Worm (Caenorhabditis elegans): ENCODE measurements around the gene F42A10.7.
A peak's percentile ranks its signal among the peaks of the same experiment; 100 is the strongest.

The F42A10.7 gene

DNA sequence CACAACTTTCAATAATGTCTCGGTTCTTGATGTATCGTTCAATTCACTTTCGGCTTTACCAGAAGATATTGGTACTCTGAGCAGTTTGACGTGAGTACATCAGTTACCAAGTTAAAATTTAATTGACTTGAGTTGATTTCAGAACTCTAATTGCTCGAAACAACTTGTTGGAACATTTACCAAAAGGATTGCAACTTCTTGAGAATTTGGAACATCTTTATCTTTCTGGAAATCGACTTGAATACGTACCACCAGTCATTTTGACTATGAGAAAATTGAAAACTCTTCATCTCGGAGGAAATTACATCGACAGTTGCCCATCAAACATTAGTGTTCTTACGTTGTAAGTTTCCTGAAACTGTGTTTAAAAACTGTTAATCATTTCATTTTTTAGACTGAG is 31.7 kb downstream of the F42A10.7 start:
- TF ChIP-seq tab-1 (GFP tag; IDR thresholded peaks at IDR 0.05) (no peak), flt-1 (GFP tag; IDR thresholded peaks at IDR 0.05) (no peak), T22C8.4 (GFP tag; IDR thresholded peaks at IDR 0.05) (no peak), klf-2 (GFP tag; conservative IDR thresholded peaks at IDR 0.05) (no peak), med-1 (GFP tag; optimal IDR thresholded peaks at IDR 0.05; ENCODE audit: insufficient read depth) (no peak), ref-1 (GFP tag; conservative IDR thresholded peaks at IDR 0.05) (no peak), cog-1 (tag; optimal IDR thresholded peaks at IDR 0.05) (no peak), ztf-29 (GFP tag; IDR thresholded peaks at IDR 0.05) (no peak), ztf-23 (GFP tag; IDR thresholded peaks at IDR 0.05) (no peak)

DNA sequence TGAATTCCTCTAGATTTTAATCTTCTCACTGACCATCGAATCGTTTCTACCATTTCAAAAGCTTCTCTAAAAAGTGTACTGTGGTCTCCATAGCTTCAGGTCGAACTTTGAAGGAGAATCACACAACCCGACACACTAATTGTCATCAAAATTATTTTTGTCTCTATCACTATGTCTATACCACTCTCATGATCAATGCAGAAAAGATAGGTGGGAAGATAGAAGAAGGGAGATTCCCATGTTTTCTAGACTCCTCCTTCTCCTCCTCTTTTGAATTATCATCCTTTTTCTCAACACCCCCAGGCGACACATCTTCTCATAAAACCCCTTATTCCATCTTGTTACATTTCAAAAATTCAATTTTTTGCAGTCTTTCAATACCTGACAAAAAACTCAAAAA is 32.6 kb downstream of the F42A10.7 start, which contains the start of gene Y42G9A.3:
Gene Y42G9A.3 (plus strand): TSS at position 363 of the 400 bp plus-strand sequence.
- no peak for TF ChIP-seq klf-2 (GFP tag; conservative IDR thresholded peaks at IDR 0.05)
- no peak for TF ChIP-seq T22C8.4 (GFP tag; IDR thresholded peaks at IDR 0.05)
- no peak for TF ChIP-seq ztf-29 (GFP tag; IDR thresholded peaks at IDR 0.05)
- TF ChIP-seq ztf-23 (GFP tag; IDR thresholded peaks at IDR 0.05): no peak
- no peak for TF ChIP-seq ref-1 (GFP tag; conservative IDR thresholded peaks at IDR 0.05)
- no peak for TF ChIP-seq med-1 (GFP tag; optimal IDR thresholded peaks at IDR 0.05; ENCODE audit: insufficient read depth)
- no peak for TF ChIP-seq flt-1 (GFP tag; IDR thresholded peaks at IDR 0.05)
- no peak for TF ChIP-seq cog-1 (tag; optimal IDR thresholded peaks at IDR 0.05)
- TF ChIP-seq tab-1 (GFP tag; IDR thresholded peaks at IDR 0.05): no peak

DNA sequence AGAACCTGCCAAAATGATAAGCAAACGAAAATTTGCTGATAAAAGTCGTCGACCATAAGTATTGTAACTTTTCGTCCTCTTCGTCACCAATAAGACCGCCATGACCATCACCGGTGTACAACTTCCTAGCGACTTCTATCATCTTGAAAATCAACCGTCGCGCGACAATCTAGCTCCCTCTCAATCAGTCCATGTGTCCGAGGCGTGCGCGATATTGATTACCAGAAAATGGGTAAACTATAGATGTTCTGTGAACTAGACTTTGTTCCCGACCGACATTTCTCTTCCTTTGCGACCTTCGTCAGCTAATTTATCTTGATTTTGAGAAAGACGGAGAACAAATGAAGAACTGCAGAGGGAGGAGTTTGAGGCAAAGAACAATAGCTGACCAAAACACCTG is 33.2 kb downstream of the F42A10.7 start:
- TF ChIP-seq cog-1 (tag; optimal IDR thresholded peaks at IDR 0.05) (no peak), flt-1 (GFP tag; IDR thresholded peaks at IDR 0.05) (no peak), ztf-29 (GFP tag; IDR thresholded peaks at IDR 0.05) (no peak), tab-1 (GFP tag; IDR thresholded peaks at IDR 0.05) (no peak), ref-1 (GFP tag; conservative IDR thresholded peaks at IDR 0.05) (no peak), klf-2 (GFP tag; conservative IDR thresholded peaks at IDR 0.05) (no peak)

DNA sequence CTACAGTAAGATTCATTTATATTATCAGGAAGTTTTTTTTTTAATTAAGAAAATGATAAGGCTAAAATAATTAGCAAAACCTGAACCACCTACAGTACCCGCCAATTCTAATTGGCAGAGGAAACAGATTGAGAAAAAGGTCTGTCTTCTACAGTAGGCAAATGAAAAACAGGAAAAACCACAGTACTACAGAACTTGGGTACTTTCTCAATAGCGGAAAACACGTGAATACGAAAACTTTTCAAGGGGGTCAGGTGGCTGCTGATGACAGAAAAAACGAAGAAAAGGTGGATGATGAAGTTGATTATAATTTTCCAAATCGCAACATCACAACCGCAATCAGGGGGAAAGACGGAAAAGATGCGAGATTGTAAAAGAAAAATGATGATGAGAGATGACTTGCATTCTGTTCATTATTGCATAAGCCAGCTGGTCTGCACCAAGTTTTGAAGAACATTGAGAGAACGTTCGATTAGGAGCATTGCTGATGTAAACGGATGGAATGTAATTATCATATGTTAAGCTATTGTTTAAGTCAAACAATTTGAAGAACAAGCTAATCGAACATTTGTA is 34.0 kb downstream of the F42A10.7 start:
- TF ChIP-seq ztf-23 (GFP tag; IDR thresholded peaks at IDR 0.05) (no peak), klf-2 (GFP tag; conservative IDR thresholded peaks at IDR 0.05) (no peak), ztf-29 (GFP tag; IDR thresholded peaks at IDR 0.05) (no peak), flt-1 (GFP tag; IDR thresholded peaks at IDR 0.05) (no peak), med-1 (GFP tag; optimal IDR thresholded peaks at IDR 0.05; ENCODE audit: insufficient read depth) (no peak), cog-1 (tag; optimal IDR thresholded peaks at IDR 0.05) (no peak), ref-1 (GFP tag; conservative IDR thresholded peaks at IDR 0.05) (no peak), tab-1 (GFP tag; IDR thresholded peaks at IDR 0.05) (no peak), T22C8.4 (GFP tag; IDR thresholded peaks at IDR 0.05) (no peak)

DNA sequence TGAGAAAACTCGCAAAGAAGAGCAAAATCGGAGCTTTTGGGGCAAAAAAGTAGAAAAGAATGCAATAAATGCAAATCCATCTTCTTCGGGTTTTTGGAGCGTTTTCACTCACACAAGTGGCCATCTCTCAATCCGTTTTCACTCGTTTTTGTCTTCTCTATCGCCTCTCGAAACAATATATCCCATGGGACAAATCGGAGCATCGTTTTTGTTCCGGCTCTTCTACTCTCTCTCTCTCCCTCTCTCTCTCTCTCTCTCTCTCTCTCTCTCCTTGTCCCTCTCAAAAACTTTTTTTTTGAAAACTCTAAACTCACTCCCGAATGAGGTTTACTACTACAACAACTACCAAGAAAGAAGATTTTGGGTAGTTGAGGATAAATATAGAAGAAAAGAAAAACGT is 37.0 kb downstream of the F42A10.7 start:
- no peak for TF ChIP-seq flt-1 (GFP tag; IDR thresholded peaks at IDR 0.05)
- TF ChIP-seq med-1 (GFP tag; optimal IDR thresholded peaks at IDR 0.05; ENCODE audit: insufficient read depth): no peak
- TF ChIP-seq ref-1 (GFP tag; conservative IDR thresholded peaks at IDR 0.05): no peak
- no peak for TF ChIP-seq klf-2 (GFP tag; conservative IDR thresholded peaks at IDR 0.05)
- TF ChIP-seq cog-1 (tag; optimal IDR thresholded peaks at IDR 0.05): no peak
- TF ChIP-seq ztf-29 (GFP tag; IDR thresholded peaks at IDR 0.05): no peak
- TF ChIP-seq tab-1 (GFP tag; IDR thresholded peaks at IDR 0.05): no peak
- TF ChIP-seq ztf-23 (GFP tag; IDR thresholded peaks at IDR 0.05): no peak
- no peak for TF ChIP-seq T22C8.4 (GFP tag; IDR thresholded peaks at IDR 0.05)

DNA sequence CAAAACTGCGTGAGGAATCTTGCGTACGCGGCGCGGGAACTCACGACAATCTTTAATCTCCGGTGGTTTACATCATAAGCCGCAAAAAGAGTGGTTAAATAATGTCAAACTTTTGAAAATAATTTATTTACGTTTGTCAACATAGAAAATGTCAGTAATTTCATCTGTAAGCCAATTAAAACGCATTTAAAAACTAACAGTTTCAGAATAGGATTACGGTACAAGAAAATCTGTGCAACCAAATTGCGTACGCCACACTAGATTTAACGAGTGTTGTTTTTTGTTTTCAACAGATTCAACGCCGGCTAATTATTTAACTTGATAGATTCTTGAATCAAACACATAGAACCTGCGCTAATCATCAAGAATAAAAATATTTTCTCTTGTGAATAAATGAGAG is 37.7 kb downstream of the F42A10.7 start:
- no peak for TF ChIP-seq med-1 (GFP tag; optimal IDR thresholded peaks at IDR 0.05; ENCODE audit: insufficient read depth)
- no peak for TF ChIP-seq tab-1 (GFP tag; IDR thresholded peaks at IDR 0.05)
- no peak for TF ChIP-seq ztf-23 (GFP tag; IDR thresholded peaks at IDR 0.05)
- TF ChIP-seq flt-1 (GFP tag; IDR thresholded peaks at IDR 0.05): no peak
- no peak for TF ChIP-seq T22C8.4 (GFP tag; IDR thresholded peaks at IDR 0.05)
- TF ChIP-seq cog-1 (tag; optimal IDR thresholded peaks at IDR 0.05): no peak
- TF ChIP-seq ref-1 (GFP tag; conservative IDR thresholded peaks at IDR 0.05): no peak
- TF ChIP-seq ztf-29 (GFP tag; IDR thresholded peaks at IDR 0.05): no peak
- TF ChIP-seq klf-2 (GFP tag; conservative IDR thresholded peaks at IDR 0.05): no peak

DNA sequence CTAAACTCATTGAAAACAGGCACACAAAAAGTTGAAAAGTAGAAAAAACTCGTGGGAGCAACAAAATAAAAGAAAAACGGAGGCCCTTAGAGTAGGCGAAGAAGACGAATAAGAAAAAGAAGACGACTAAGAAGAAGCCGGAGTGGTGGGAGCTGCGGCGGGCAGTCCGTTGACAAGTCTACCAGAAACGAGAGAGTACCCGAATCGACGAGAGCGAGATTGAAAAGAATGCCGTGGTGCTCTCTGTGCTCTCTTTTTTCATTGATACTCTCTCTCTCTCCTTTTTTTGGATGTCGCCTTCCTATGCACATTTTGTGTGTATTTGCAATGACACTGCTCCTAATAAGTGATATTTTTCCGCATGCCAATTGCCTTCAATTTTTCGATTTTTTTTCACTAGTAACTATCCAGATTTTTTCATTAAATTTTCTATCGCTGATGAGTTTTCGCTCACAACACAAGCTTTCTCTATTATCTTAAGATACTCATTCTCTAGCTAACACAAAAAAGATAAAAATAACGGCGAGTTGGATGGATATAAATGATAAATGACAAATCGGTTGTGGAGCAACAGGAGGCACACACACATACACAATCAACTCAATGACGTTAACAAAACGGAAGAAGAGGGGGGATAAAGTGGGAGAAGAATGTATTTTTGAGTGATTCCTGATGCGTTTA is 38.4 kb downstream of the F42A10.7 start:
- no peak for TF ChIP-seq T22C8.4 (GFP tag; IDR thresholded peaks at IDR 0.05)
- no peak for TF ChIP-seq ref-1 (GFP tag; conservative IDR thresholded peaks at IDR 0.05)
- no peak for TF ChIP-seq klf-2 (GFP tag; conservative IDR thresholded peaks at IDR 0.05)
- TF ChIP-seq ztf-29 (GFP tag; IDR thresholded peaks at IDR 0.05): no peak
- TF ChIP-seq flt-1 (GFP tag; IDR thresholded peaks at IDR 0.05): no peak

DNA sequence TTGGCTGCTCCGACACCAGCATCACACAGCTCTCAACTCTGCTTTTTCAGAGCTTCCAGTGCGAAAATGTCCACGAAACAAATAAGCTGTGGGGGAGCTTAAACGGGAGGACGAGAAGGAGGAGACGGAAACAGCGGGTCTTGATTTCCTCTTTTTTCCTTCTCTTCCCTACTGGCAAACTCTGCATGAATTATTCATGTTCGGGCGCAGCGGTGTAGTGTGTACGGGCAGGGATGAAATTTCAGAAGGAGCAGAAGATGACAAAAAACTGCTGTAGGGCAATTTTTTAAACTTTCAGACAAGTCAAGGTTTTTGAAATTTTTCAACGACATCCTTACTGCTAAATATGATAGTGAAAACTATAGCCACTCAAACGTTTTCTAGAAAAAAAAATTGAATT is 39.2 kb downstream of the F42A10.7 start:
- TF ChIP-seq med-1 (GFP tag; optimal IDR thresholded peaks at IDR 0.05; ENCODE audit: insufficient read depth): no peak
- no peak for TF ChIP-seq klf-2 (GFP tag; conservative IDR thresholded peaks at IDR 0.05)
- no peak for TF ChIP-seq cog-1 (tag; optimal IDR thresholded peaks at IDR 0.05)
- no peak for TF ChIP-seq tab-1 (GFP tag; IDR thresholded peaks at IDR 0.05)
- no peak for TF ChIP-seq ref-1 (GFP tag; conservative IDR thresholded peaks at IDR 0.05)
- TF ChIP-seq T22C8.4 (GFP tag; IDR thresholded peaks at IDR 0.05): no peak
- TF ChIP-seq ztf-29 (GFP tag; IDR thresholded peaks at IDR 0.05): no peak
- no peak for TF ChIP-seq ztf-23 (GFP tag; IDR thresholded peaks at IDR 0.05)
- TF ChIP-seq flt-1 (GFP tag; IDR thresholded peaks at IDR 0.05): no peak

DNA sequence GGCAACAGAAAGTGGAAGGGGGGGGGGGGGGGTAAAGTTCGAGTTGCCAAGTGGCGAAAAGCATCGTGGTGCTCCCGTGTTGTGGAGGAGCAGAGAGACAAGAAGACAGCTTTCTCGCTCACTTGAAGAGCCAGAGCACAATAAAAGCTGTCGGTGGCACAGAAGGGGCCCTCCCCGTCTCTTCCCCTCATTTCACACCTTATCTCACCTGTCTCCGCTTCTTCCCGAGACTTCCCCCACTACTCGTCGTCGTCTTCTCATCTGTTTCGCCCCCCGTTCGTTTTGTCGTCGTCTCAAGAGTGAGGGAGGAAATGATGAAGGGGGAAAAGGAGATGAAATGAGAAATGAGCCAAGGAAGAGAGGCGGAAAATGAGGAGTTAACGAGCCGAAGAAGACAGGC is 40.0 kb downstream of the F42A10.7 start:
- TF ChIP-seq ztf-29 (GFP tag; IDR thresholded peaks at IDR 0.05) (no peak), ztf-23 (GFP tag; IDR thresholded peaks at IDR 0.05) (0 out of 2 replicates have a peak, but pooled peaks have one; percentile 27), klf-2 (GFP tag; conservative IDR thresholded peaks at IDR 0.05) (no peak), ref-1 (GFP tag; conservative IDR thresholded peaks at IDR 0.05) (no peak)

DNA sequence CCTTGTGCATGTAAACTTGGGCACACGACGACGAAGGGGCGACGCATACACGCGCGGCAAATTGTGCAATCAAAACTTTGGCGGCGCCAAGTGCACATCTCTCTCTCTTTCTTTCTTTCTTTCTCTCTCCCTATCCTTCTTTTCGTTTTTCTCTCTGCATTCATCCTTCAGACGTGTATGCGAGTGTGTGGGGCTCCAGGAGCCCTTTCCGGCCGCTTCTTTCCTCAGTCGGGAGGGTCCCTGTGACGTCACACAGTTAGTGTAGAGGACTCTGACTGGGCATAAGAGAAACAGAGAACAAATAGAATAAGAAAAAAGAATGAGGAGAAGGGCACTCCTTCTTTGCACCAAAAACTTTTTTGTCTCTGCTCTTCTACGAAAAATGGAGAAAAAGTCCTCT is 41.1 kb downstream of the F42A10.7 start:
- TF ChIP-seq ztf-29 (GFP tag; IDR thresholded peaks at IDR 0.05) (no peak), flt-1 (GFP tag; IDR thresholded peaks at IDR 0.05) (peak; percentile 41; the same call in 1 of the 2 replicates)
